Fruit fly (Drosophila melanogaster): Measurements from ENCODE around the gene NijA.

DNA sequence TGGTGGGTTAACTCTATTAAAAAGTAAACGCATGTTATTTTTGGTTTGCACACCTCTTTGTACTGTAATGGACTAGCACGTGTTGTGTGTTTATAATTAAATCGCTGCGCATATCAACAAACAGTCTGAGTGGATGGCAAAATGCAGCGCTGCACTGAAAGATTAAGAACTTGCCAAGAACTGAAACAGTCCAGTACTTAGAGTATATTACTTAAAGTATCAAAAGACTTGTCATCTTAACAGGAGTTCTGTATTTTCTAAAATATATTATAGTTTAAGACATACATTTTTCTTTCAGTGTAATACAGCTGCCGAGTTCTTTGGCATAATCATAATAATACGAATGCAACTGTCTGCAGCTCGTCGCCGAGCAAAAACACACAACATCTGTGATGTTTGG lies 48.2 kb downstream of the NijA start:
- TF ChIP-seq CG8478 (optimal IDR thresholded peaks at IDR 0.05) (no peak), CTCF (optimal IDR thresholded peaks at IDR 0.05) (no peak)
